Worm (Caenorhabditis elegans) whole organism, L1 larva: ENCODE measurements around the gene srj-6.

Experiments
- ama-1 ChIP-seq: fragments of 150-350 bp; optimal IDR thresholded peaks from 2 replicates; lab custom pipeline; 2014
- blmp-1 ChIP-seq: fragments of 150-350 bp; optimal IDR thresholded peaks from 2 replicates; lab custom pipeline; 2014; ENCODE audit warnings: missing biosample characterization, missing genetic modification characterization
- ceh-88 ChIP-seq: fragments of 200-800 bp; sonication (Bioruptor generic); IDR thresholded peaks from 2 replicates; pipeline ENCODE4 v1.3.6; 2022; ENCODE audit warnings: missing genetic modification characterization, missing compliant biosample characterization
- efl-1 ChIP-seq, 4 experiments: fragments of 150-350 bp; optimal IDR thresholded peaks in 3 of 4; peaks in 1 of 4; 1 replicate in 1 of 4; 2 replicates in 3 of 4; lab custom pipeline; 2014; ENCODE audit warnings: missing biosample characterization in 2 of 4, missing genetic modification characterization in 2 of 4, missing genetic modification reagents in 2 of 4
- egl-27 ChIP-seq, 2 experiments: fragments of 150-350 bp in 1 of 2; sonication (generic microtip); optimal IDR thresholded peaks; 3 replicates each; lab custom pipeline; 2017 to 2018; ENCODE audit warnings: missing biosample characterization in 2 of 2, missing genetic modification characterization in 2 of 2, missing genetic modification reagents in 2 of 2
- fkh-10 ChIP-seq: sonication (generic microtip); optimal IDR thresholded peaks from 2 replicates; lab custom pipeline; 2017; ENCODE audit warnings: missing biosample characterization, missing genetic modification reagents, missing genetic modification characterization
- lin-15B ChIP-seq: fragments of 150-350 bp; sonication (generic microtip); optimal IDR thresholded peaks from 3 replicates; lab custom pipeline; 2014; ENCODE audit warnings: missing biosample characterization, missing genetic modification characterization
- lin-39 ChIP-seq: fragments of 150-350 bp; optimal IDR thresholded peaks from 2 replicates; lab custom pipeline; 2014; ENCODE audit warnings: missing biosample characterization, missing genetic modification reagents, missing genetic modification characterization
- lsy-2 ChIP-seq, 2 experiments: fragments of 150-350 bp; optimal IDR thresholded peaks; 2 replicates each; lab custom pipeline; 2014; ENCODE audit warnings: missing biosample characterization in 2 of 2, missing genetic modification characterization in 2 of 2
- nhr-77 ChIP-seq: fragments of 150-350 bp; optimal IDR thresholded peaks from 2 replicates; lab custom pipeline; 2014; ENCODE audit warnings: missing biosample characterization, missing genetic modification characterization
- pqm-1 ChIP-seq: sonication (generic microtip); optimal IDR thresholded peaks from 3 replicates; lab custom pipeline; 2017; ENCODE audit warnings: missing biosample characterization, missing genetic modification characterization
- unc-130 ChIP-seq: fragments of 150-350 bp; optimal IDR thresholded peaks from 2 replicates; lab custom pipeline; 2017; ENCODE audit warnings: missing biosample characterization, missing genetic modification characterization, inconsistent platforms
- zag-1 ChIP-seq: fragments of 150-350 bp; optimal IDR thresholded peaks from 2 replicates; lab custom pipeline; 2014; ENCODE audit warnings: missing biosample characterization, missing genetic modification characterization

DNA sequence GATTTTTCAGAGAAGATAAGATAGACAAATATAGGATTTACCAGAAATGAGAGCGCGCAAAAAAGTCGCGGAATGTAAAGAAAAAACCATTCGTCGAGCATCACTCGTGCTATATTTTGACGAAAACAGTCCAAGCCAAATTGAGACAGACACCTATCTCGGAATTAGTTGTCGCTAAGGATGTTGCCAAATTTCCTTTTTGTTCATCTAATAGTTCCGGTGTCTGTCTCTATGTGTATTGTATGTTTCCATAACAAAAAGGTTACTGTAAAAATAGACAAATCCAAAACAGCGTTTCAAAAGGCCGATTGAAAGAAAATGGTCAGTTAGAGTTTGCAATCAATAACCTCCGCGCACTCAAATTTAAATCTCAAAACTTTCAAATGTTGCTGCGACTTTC, 40.3 kb upstream of the srj-6 start, which contains the start of gene srj-53:
- TF ChIP-seq lin-39: no peak
- no peak for TF ChIP-seq zag-1 (tag; lab: Kevin White, UChicago)
- TF ChIP-seq pqm-1: no peak
- no peak for TF ChIP-seq nhr-77
- TF ChIP-seq efl-1 (optimal IDR thresholded peaks at IDR 0.05; lab: Kevin White, UChicago): no peak
- no peak for TF ChIP-seq efl-1 (GFP tag; optimal IDR thresholded peaks at IDR 0.05 in 1 of 2; lab: Kevin White, UChicago)
- TF ChIP-seq egl-27 (tag; optimal IDR thresholded peaks at IDR 0.05; lab: Kevin White, UChicago): no peak
- no peak for TF ChIP-seq lin-15B (tag; lab: Kevin White, UChicago)
- no peak for TF ChIP-seq fkh-10
- TF ChIP-seq blmp-1: no peak
- TF ChIP-seq unc-130 (tag; lab: Kevin White, UChicago): no peak
- no peak for TF ChIP-seq ceh-88
- no peak for TF ChIP-seq lsy-2 (tag; optimal IDR thresholded peaks at IDR 0.05; lab: Kevin White, UChicago)
- no peak for TF ChIP-seq ama-1 (lab: Kevin White, UChicago)
